Worm (Caenorhabditis elegans): ENCODE data around the gene Y38E10A.2.

- no peak for TF ChIP-seq pes-1 (GFP tag; IDR thresholded peaks at IDR 0.05)
- TF ChIP-seq ama-1 (optimal IDR thresholded peaks at IDR 0.05) = no peak
- TF ChIP-seq hmg-4 (GFP tag; optimal IDR thresholded peaks at IDR 0.05) = no peak
- TF ChIP-seq tra-4 (tag; optimal IDR thresholded peaks at IDR 0.05) = no peak
- no peak for TF ChIP-seq F13C5.2 (tag; optimal IDR thresholded peaks at IDR 0.05)
- no peak for TF ChIP-seq B0310.2 (tag; optimal IDR thresholded peaks at IDR 0.05)
Measured at ce11 chrII:12539395-12539794, 34.0 kb downstream of the Y38E10A.2 start.

All from whole organism, early embryonic.